Fruit fly (Drosophila melanogaster) whole organism, embryonic: Measurements from ENCODE around the gene CG11695.
A peak's percentile ranks its signal among the peaks of the same experiment; 100 is the strongest.

Experiments
- CG10147 ChIP-seq: fragments of 200-800 bp; sonication (Bioruptor generic); optimal IDR thresholded peaks from 2 replicates; lab custom pipeline; 2019; ENCODE audit warnings: missing biosample characterization, mild to moderate bottlenecking, missing genetic modification characterization, moderate library complexity
- CG10321 ChIP-seq: fragments of 200-800 bp; sonication (Bioruptor generic); IDR thresholded peaks from 2 replicates; pipeline ENCODE4 v1.3.6; 2022; ENCODE audit warnings: missing biosample characterization, missing genetic modification characterization
- CG10979 ChIP-seq: fragments of 200-800 bp; sonication (Bioruptor generic); optimal IDR thresholded peaks from 2 replicates; lab custom pipeline; 2018; ENCODE audit warnings: missing biosample characterization, mild to moderate bottlenecking, missing genetic modification characterization, moderate library complexity
- CG11247 ChIP-seq: fragments of 200-800 bp; sonication (Bioruptor generic); IDR thresholded peaks from 2 replicates; pipeline ENCODE4 v1.3.6; 2022; ENCODE audit warnings: missing biosample characterization, missing genetic modification characterization
- CG12659 ChIP-seq: fragments of 200-800 bp; sonication (Bioruptor generic); optimal IDR thresholded peaks from 3 replicates; lab custom pipeline; 2017; ENCODE audit warnings: mild to moderate bottlenecking, missing biosample characterization, missing genetic modification reagents, missing genetic modification characterization
- CG13424 ChIP-seq: fragments of 200-800 bp; sonication (Bioruptor generic); optimal IDR thresholded peaks from 2 replicates; lab custom pipeline; 2019; ENCODE audit warnings: missing biosample characterization, mild to moderate bottlenecking, missing genetic modification characterization, moderate library complexity
- CG18599 ChIP-seq: fragments of 200-800 bp; sonication (Bioruptor generic); optimal IDR thresholded peaks from 3 replicates; lab custom pipeline; 2017; ENCODE audit warnings: missing biosample characterization, missing genetic modification characterization, mild to moderate bottlenecking, moderate library complexity, missing genetic modification reagents
- CG2202 ChIP-seq: fragments of 200-800 bp; sonication (Bioruptor generic); optimal IDR thresholded peaks from 2 replicates; lab custom pipeline; 2018; ENCODE audit warnings: missing biosample characterization, mild to moderate bottlenecking, missing genetic modification characterization
- CG30020 ChIP-seq: fragments of 200-800 bp; optimal IDR thresholded peaks from 2 replicates; lab custom pipeline; 2019; ENCODE audit warnings: missing biosample characterization, mild to moderate bottlenecking, missing genetic modification characterization, moderate library complexity
- CG32532 ChIP-seq: fragments of 200-800 bp; sonication (Bioruptor generic); IDR thresholded peaks from 2 replicates; pipeline ENCODE4 v1.3.6; 2022; ENCODE audit warnings: missing biosample characterization, missing genetic modification characterization
- CG3407 ChIP-seq: fragments of 200-800 bp; sonication (Bioruptor generic); optimal IDR thresholded peaks from 2 replicates; lab custom pipeline; 2018; ENCODE audit warnings: missing biosample characterization, mild to moderate bottlenecking, missing genetic modification characterization
- CG3838 ChIP-seq: fragments of 200-800 bp; sonication (Bioruptor generic); optimal IDR thresholded peaks from 3 replicates; lab custom pipeline; 2016; ENCODE audit warnings: missing biosample characterization, missing genetic modification characterization
- CG4707 ChIP-seq: fragments of 200-800 bp; sonication (Bioruptor generic); optimal IDR thresholded peaks from 2 replicates; lab custom pipeline; 2018; ENCODE audit warnings: missing biosample characterization, mild to moderate bottlenecking, missing genetic modification characterization, moderate library complexity
- CG7745 ChIP-seq: fragments of 200-800 bp; sonication (Bioruptor generic); optimal IDR thresholded peaks from 2 replicates; lab custom pipeline; 2018; ENCODE audit warnings: missing biosample characterization, mild to moderate bottlenecking, missing genetic modification characterization, moderate library complexity
- CG7786 ChIP-seq: fragments of 200-800 bp; sonication (Bioruptor generic); optimal IDR thresholded peaks from 2 replicates; lab custom pipeline; 2016; ENCODE audit warnings: missing biosample characterization, missing genetic modification characterization
- CoRest ChIP-seq: fragments of 200-800 bp; sonication (Bioruptor generic); optimal IDR thresholded peaks from 3 replicates; lab custom pipeline; 2018; ENCODE audit warnings: missing biosample characterization, mild to moderate bottlenecking, missing genetic modification characterization, moderate library complexity
- Deaf1 ChIP-seq: fragments of 200-800 bp; optimal IDR thresholded peaks from 3 replicates; lab custom pipeline; 2019; ENCODE audit warnings: missing biosample characterization, mild to moderate bottlenecking, missing genetic modification characterization, moderate library complexity
- HmgD ChIP-seq: fragments of 200-800 bp; sonication (Bioruptor generic); optimal IDR thresholded peaks from 3 replicates; lab custom pipeline; 2016; ENCODE audit warnings: missing biosample characterization, missing genetic modification characterization
- Hr3 ChIP-seq: fragments of 200-800 bp; sonication (Bioruptor generic); optimal IDR thresholded peaks from 3 replicates; lab custom pipeline; 2016; ENCODE audit warnings: missing biosample characterization, missing genetic modification characterization
- Hr51 ChIP-seq, 2 experiments: fragments of 200-800 bp; sonication (Bioruptor generic); optimal IDR thresholded peaks; 2 replicates in 1 of 2; 3 replicates in 1 of 2; lab custom pipeline; 2016 to 2018; ENCODE audit warnings: missing biosample characterization in 2 of 2, missing genetic modification characterization in 2 of 2, mild to moderate bottlenecking in 1 of 2, moderate library complexity in 1 of 2
- MBD-R2 ChIP-seq: fragments of 200-800 bp; sonication (Bioruptor generic); IDR thresholded peaks from 2 replicates; pipeline ENCODE4 v1.3.6; 2022; ENCODE audit warnings: missing biosample characterization, missing genetic modification characterization
- MESR4 ChIP-seq: fragments of 200-800 bp; sonication (Bioruptor generic); optimal IDR thresholded peaks from 2 replicates; lab custom pipeline; 2018; ENCODE audit warnings: missing biosample characterization, mild to moderate bottlenecking, missing genetic modification characterization, moderate library complexity
- Mad ChIP-seq: fragments of 200-800 bp; sonication (Bioruptor generic); optimal IDR thresholded peaks from 2 replicates; lab custom pipeline; 2016; ENCODE audit warnings: missing biosample characterization, missing genetic modification characterization
- Meics ChIP-seq: fragments of 200-800 bp; sonication (Bioruptor generic); optimal IDR thresholded peaks from 2 replicates; lab custom pipeline; 2017; ENCODE audit warnings: missing biosample characterization, mild to moderate bottlenecking, missing genetic modification characterization
- Nf-YC ChIP-seq: fragments of 200-800 bp; optimal IDR thresholded peaks from 3 replicates; lab custom pipeline; 2019; ENCODE audit warnings: missing biosample characterization, mild to moderate bottlenecking, missing genetic modification characterization, moderate library complexity
- Six4 ChIP-seq: fragments of 200-800 bp; sonication (Bioruptor generic); optimal IDR thresholded peaks from 2 replicates; lab custom pipeline; 2016; ENCODE audit warnings: missing biosample characterization, missing genetic modification characterization
- amos ChIP-seq: fragments of 200-800 bp; sonication (Bioruptor generic); IDR thresholded peaks from 2 replicates; pipeline ENCODE4 v1.3.6; 2022; ENCODE audit warnings: missing biosample characterization, missing genetic modification characterization; ENCODE audit not compliant: partially characterized antibody
- ato ChIP-seq: fragments of 200-800 bp; sonication (Bioruptor generic); IDR thresholded peaks from 2 replicates; pipeline ENCODE4 v1.3.6; 2022; ENCODE audit warnings: missing biosample characterization, missing genetic modification characterization; ENCODE audit not compliant: partially characterized antibody
- bbx ChIP-seq: fragments of 200-800 bp; sonication (Bioruptor generic); IDR thresholded peaks from 2 replicates; pipeline ENCODE4 v1.3.6; 2022; ENCODE audit warnings: missing biosample characterization, missing genetic modification characterization; ENCODE audit not compliant: partially characterized antibody
- caup ChIP-seq: fragments of 200-800 bp; sonication (Bioruptor generic); optimal IDR thresholded peaks from 3 replicates; lab custom pipeline; 2017; ENCODE audit warnings: missing biosample characterization, mild to moderate bottlenecking, missing genetic modification characterization, moderate library complexity; ENCODE audit not compliant: severe bottlenecking
- dan ChIP-seq: fragments of 200-800 bp; sonication (Bioruptor generic); IDR thresholded peaks from 2 replicates; pipeline ENCODE4 v1.3.6; 2022; ENCODE audit warnings: missing biosample characterization, missing genetic modification characterization
- disco-r ChIP-seq: fragments of 200-800 bp; sonication (Bioruptor generic); optimal IDR thresholded peaks from 2 replicates; lab custom pipeline; 2016; ENCODE audit warnings: missing biosample characterization, missing genetic modification characterization
- dpn ChIP-seq, 2 experiments: fragments of 200-800 bp; sonication (Bioruptor generic); optimal IDR thresholded peaks; 3 replicates each; lab custom pipeline; 2016; ENCODE audit warnings: missing biosample characterization in 2 of 2, missing genetic modification characterization in 2 of 2
- esg ChIP-seq: fragments of 200-800 bp; sonication (Bioruptor generic); conservative IDR thresholded peaks from 2 replicates; pipeline ENCODE4 v1.3.6; 2022; ENCODE audit warnings: missing biosample characterization, missing genetic modification characterization
- ewg ChIP-seq: fragments of 200-800 bp; sonication (Bioruptor generic); optimal IDR thresholded peaks from 3 replicates; lab custom pipeline; 2017; ENCODE audit warnings: mild to moderate bottlenecking, missing biosample characterization, missing genetic modification reagents, missing genetic modification characterization
- exex ChIP-seq: fragments of 200-800 bp; sonication (Bioruptor generic); optimal IDR thresholded peaks from 4 replicates; lab custom pipeline; 2018; ENCODE audit warnings: missing biosample characterization, mild to moderate bottlenecking, missing genetic modification characterization, moderate library complexity
- fu2 ChIP-seq: fragments of 200-800 bp; sonication (Bioruptor generic); optimal IDR thresholded peaks from 2 replicates; lab custom pipeline; 2016; ENCODE audit warnings: missing biosample characterization, missing genetic modification characterization
- gce ChIP-seq: fragments of 200-800 bp; sonication (Bioruptor generic); IDR thresholded peaks from 3 replicates; pipeline ENCODE4 v1.3.6; 2022; ENCODE audit warnings: missing biosample characterization, missing genetic modification characterization
- grau ChIP-seq: fragments of 200-800 bp; optimal IDR thresholded peaks from 3 replicates; lab custom pipeline; 2019; ENCODE audit warnings: missing biosample characterization, mild to moderate bottlenecking, missing genetic modification characterization, moderate library complexity
- jing ChIP-seq: fragments of 200-800 bp; sonication (Bioruptor generic); optimal IDR thresholded peaks from 2 replicates; lab custom pipeline; 2018; ENCODE audit warnings: missing biosample characterization, mild to moderate bottlenecking, missing genetic modification characterization
- lmd ChIP-seq: fragments of 200-800 bp; sonication (Bioruptor generic); IDR thresholded peaks from 2 replicates; pipeline ENCODE4 v1.3.6; 2022; ENCODE audit warnings: missing biosample characterization, missing genetic modification characterization
- repo ChIP-seq: fragments of 200-800 bp; sonication (Bioruptor generic); optimal IDR thresholded peaks from 2 replicates; lab custom pipeline; 2016; ENCODE audit warnings: missing biosample characterization, missing genetic modification characterization
- ro ChIP-seq: fragments of 200-800 bp; sonication (Bioruptor generic); IDR thresholded peaks from 2 replicates; pipeline ENCODE4 v1.3.6; 2022; ENCODE audit warnings: missing biosample characterization, missing genetic modification characterization
- shn ChIP-seq: fragments of 200-800 bp; sonication (Bioruptor generic); optimal IDR thresholded peaks from 3 replicates; lab custom pipeline; 2016; ENCODE audit warnings: missing biosample characterization, missing genetic modification characterization
- stc ChIP-seq: fragments of 200-800 bp; sonication (Bioruptor generic); IDR thresholded peaks from 2 replicates; pipeline ENCODE4 v1.3.6; 2022; ENCODE audit warnings: missing biosample characterization, missing genetic modification characterization
- twi ChIP-seq: fragments of 200-800 bp; optimal IDR thresholded peaks from 2 replicates; lab custom pipeline; 2019; ENCODE audit warnings: missing biosample characterization, mild to moderate bottlenecking, missing genetic modification characterization, moderate library complexity
- usp ChIP-seq: fragments of >200 bp; optimal IDR thresholded peaks from 2 replicates; lab custom pipeline; 2017; ENCODE audit warnings: missing biosample characterization, missing genetic modification characterization
- wdn ChIP-seq: fragments of 200-800 bp; sonication (Bioruptor generic); IDR thresholded peaks from 2 replicates; pipeline ENCODE4 v1.3.6; 2022; ENCODE audit warnings: missing biosample characterization, missing genetic modification characterization
- zen ChIP-seq: fragments of 200-800 bp; sonication (Bioruptor generic); optimal IDR thresholded peaks from 3 replicates; lab custom pipeline; 2018; ENCODE audit warnings: missing biosample characterization, mild to moderate bottlenecking, missing genetic modification characterization, moderate library complexity
- zfh1 ChIP-seq: fragments of 200-800 bp; sonication (Bioruptor generic); IDR thresholded peaks from 3 replicates; pipeline ENCODE4 v1.3.6; 2022; ENCODE audit warnings: missing biosample characterization, missing genetic modification characterization

Gene CG11695

DNA sequence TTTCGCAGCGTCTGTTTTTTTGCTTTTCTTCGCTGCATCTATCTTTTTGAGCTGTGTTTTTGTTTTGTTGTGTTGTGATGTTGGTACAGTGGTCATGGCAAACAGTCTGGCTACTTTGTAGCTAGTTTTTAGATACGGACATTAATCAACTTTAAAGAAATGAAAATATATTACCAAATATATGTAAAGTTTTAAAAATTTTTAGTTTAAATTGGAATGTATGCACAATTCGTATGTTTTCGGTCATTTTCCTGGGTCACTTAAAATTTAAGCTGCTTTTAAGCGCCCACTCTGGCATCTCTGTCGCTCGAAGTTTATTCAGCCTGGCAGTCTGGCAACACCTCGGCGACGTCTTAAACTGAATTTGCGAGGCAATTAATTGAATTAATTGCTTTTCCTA is at the start of gene CG11695 (continued):
- TF ChIP-seq Hr51 (GFP tag; optimal IDR thresholded peaks at IDR 0.05; lab: Kevin White, UChicago) (peak; percentile 5 to 66), CG10321 (GFP tag; lab: Robert Waterston, UW) (no peak), amos (no peak), Deaf1 (peak; percentile 25), CG2202 (tag; lab: Kevin White, UChicago) (no peak), jing (GFP tag; lab: Kevin White, UChicago) (no peak), repo (GFP tag; lab: Kevin White, UChicago) (no peak), ewg (GFP tag; lab: Kevin White, UChicago) (peak; percentile 18), CG12659 (GFP tag; lab: Kevin White, UChicago) (peak; percentile 72), CG3838 (peak; percentile 51), shn (GFP tag; lab: Kevin White, UChicago) (no peak), MBD-R2 (GFP tag; lab: Robert Waterston, UW) (peak; percentile 94), CG30020 (peak; percentile 52), CG4707 (GFP tag; lab: Kevin White, UChicago) (peak; percentile 21), lmd (GFP tag; lab: Robert Waterston, UW) (peak; percentile 64), Hr3 (GFP tag; lab: Kevin White, UChicago) (peak; percentile 60), Six4 (peak; percentile 3), stc (GFP tag; lab: Robert Waterston, UW) (no peak; the same call in 1 of the 2 replicates), CG11247 (GFP tag; lab: Robert Waterston, UW) (peak; percentile 57), MESR4 (GFP tag; lab: Kevin White, UChicago) (no peak), CG10147 (GFP tag; lab: Kevin White, UChicago) (peak; percentile 71), zen (tag; lab: Kevin White, UChicago) (peak; percentile 54), Meics (GFP tag; lab: Kevin White, UChicago) (peak; percentile 62), grau (tag; lab: Kevin White, UChicago) (peak; percentile 77), esg (GFP tag; lab: Robert Waterston, UW) (peak; percentile 47; the same call in 1 of the 2 replicates), CG7786 (GFP tag; lab: Kevin White, UChicago) (no peak), fu2 (GFP tag; lab: Kevin White, UChicago) (peak; percentile 26), exex (tag; lab: Kevin White, UChicago) (no peak), HmgD (no peak), CG3407 (GFP tag; lab: Kevin White, UChicago) (no peak), twi (peak; percentile 43), CG32532 (GFP tag; lab: Robert Waterston, UW) (peak; percentile 76), ro (GFP tag; lab: Robert Waterston, UW) (no peak), bbx (GFP tag; lab: Robert Waterston, UW) (no peak), CG13424 (tag; lab: Kevin White, UChicago) (peak; percentile 78), CG18599 (GFP tag; lab: Kevin White, UChicago) (peak; percentile 75), caup (GFP tag; lab: Kevin White, UChicago) (peak; percentile 53), wdn (GFP tag; lab: Robert Waterston, UW) (peak; percentile 45; the same call in 1 of the 2 replicates), CG7745 (tag; lab: Kevin White, UChicago) (no peak), Nf-YC (tag; lab: Kevin White, UChicago) (peak; percentile 78), ato (GFP tag; lab: Robert Waterston, UW) (no peak), zfh1 (GFP tag; lab: Robert Waterston, UW) (peak; percentile 36; the same call in 1 of the 3 replicates), disco-r (no peak), gce (GFP tag; lab: Robert Waterston, UW) (no peak), Mad (GFP tag; lab: Kevin White, UChicago) (peak; percentile 65), dpn (GFP tag; optimal IDR thresholded peaks at IDR 0.05; lab: Kevin White, UChicago) (peak; percentile 41 to 69), usp (GFP tag; lab: Kevin White, UChicago) (no peak), dan (no peak), CoRest (tag; lab: Kevin White, UChicago) (peak; percentile 83), CG10979 (tag; lab: Kevin White, UChicago) (peak; percentile 58)
